Worm (Caenorhabditis elegans) whole organism, midembryonic: ENCODE data around the gene ceh-79.

Experiments used
- T22C8.4 ChIP-seq: fragments of 200-800 bp; sonication (Bioruptor generic); IDR thresholded peaks from 2 replicates; pipeline ENCODE4 v1.3.6; 2022; ENCODE audit warnings: missing genetic modification characterization, missing compliant biosample characterization
- cog-1 ChIP-seq: sonication (generic microtip); optimal IDR thresholded peaks from 2 replicates; lab custom pipeline; 2016; ENCODE audit warnings: missing genetic modification characterization, missing compliant biosample characterization
- flt-1 ChIP-seq: fragments of 200-800 bp; sonication (Bioruptor generic); IDR thresholded peaks from 2 replicates; pipeline ENCODE4 v1.3.6; 2022; ENCODE audit warnings: missing genetic modification characterization, missing compliant biosample characterization
- klf-2 ChIP-seq: fragments of 200-800 bp; sonication (Bioruptor generic); conservative IDR thresholded peaks from 2 replicates; pipeline ENCODE4 v1.3.6; 2022; ENCODE audit warnings: missing genetic modification reagents, missing genetic modification characterization, missing compliant biosample characterization
- med-1 ChIP-seq: sonication (generic microtip); optimal IDR thresholded peaks from 2 replicates; lab custom pipeline; 2017; ENCODE audit warnings: missing genetic modification characterization, mild to moderate bottlenecking, missing compliant biosample characterization, antibody characterized with exemption, missing genetic modification reagents; ENCODE audit not compliant: insufficient read depth
- ref-1 ChIP-seq: fragments of 200-800 bp; sonication (Bioruptor generic); conservative IDR thresholded peaks from 2 replicates; pipeline ENCODE4 v1.3.6; 2022; ENCODE audit warnings: missing genetic modification reagents, missing genetic modification characterization, missing compliant biosample characterization
- tab-1 ChIP-seq: fragments of 200-800 bp; sonication (Bioruptor generic); IDR thresholded peaks from 2 replicates; pipeline ENCODE4 v1.3.6; 2022; ENCODE audit warnings: missing genetic modification characterization, missing compliant biosample characterization
- ztf-23 ChIP-seq: fragments of 200-800 bp; sonication (Bioruptor generic); IDR thresholded peaks from 2 replicates; pipeline ENCODE4 v1.3.6; 2022; ENCODE audit warnings: missing genetic modification reagents, missing genetic modification characterization, missing compliant biosample characterization
- ztf-29 ChIP-seq: fragments of 200-800 bp; sonication (Bioruptor generic); IDR thresholded peaks from 2 replicates; pipeline ENCODE4 v1.3.6; 2022; ENCODE audit warnings: missing genetic modification reagents, missing genetic modification characterization, missing compliant biosample characterization

ceh-79 gene

ce11 chrV:13301443-13301842 lies at the start of gene ceh-79:
Gene ceh-79 (plus strand): TSS chrV:13301833.
- no peak for TF ChIP-seq klf-2 (GFP tag; lab: Robert Waterston, UW)

ce11 chrV:13252862-13253261 lies 48.8 kb upstream of the ceh-79 start:
- TF ChIP-seq T22C8.4 (no peak), tab-1 (GFP tag; lab: Robert Waterston, UW) (no peak), cog-1 (tag; lab: Kevin White, UChicago) (no peak), med-1 (GFP tag; lab: Kevin White, UChicago) (no peak), ref-1 (GFP tag; lab: Robert Waterston, UW) (no peak), ztf-23 (GFP tag; lab: Robert Waterston, UW) (no peak)

DNA sequence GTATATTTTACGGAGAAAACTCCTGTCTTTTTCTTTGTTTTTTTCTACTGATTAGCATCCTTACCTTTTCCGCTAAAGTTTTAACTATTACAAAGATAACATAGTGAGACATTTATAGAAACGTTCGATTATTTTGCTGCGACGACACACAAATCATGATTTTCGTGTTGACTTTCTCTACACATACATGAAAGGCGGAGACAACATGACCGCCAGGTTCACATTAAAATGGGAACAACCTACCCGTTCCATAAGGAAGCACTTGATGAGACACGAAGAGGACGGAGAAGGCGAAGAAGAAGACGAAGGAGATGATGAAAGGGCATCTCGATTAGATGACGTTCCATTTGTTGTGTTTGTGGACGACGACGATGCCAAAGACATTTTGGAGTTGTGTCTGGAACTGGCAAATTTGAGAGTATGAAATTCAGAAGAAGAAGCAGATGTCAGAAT lies 42.7 kb upstream of the ceh-79 start, which contains the start of gene C34D1.4:
Gene C34D1.4, minus strand, starts transcription at position 403 of the 453 bp plus-strand sequence.
- TF ChIP-seq ztf-23 (GFP tag; lab: Robert Waterston, UW) (no peak), ref-1 (GFP tag; lab: Robert Waterston, UW) (no peak), ztf-29 (GFP tag; lab: Robert Waterston, UW) (no peak), tab-1 (GFP tag; lab: Robert Waterston, UW) (no peak)

ce11 chrV:13259527-13259926 lies 42.1 kb upstream of the ceh-79 start:
- no peak for TF ChIP-seq cog-1 (tag; lab: Kevin White, UChicago)
- TF ChIP-seq med-1 (GFP tag; lab: Kevin White, UChicago) = no peak
- no peak for TF ChIP-seq ztf-29 (GFP tag; lab: Robert Waterston, UW)
- no peak for TF ChIP-seq T22C8.4
- TF ChIP-seq klf-2 (GFP tag; lab: Robert Waterston, UW) = no peak
- TF ChIP-seq flt-1 = no peak
- no peak for TF ChIP-seq ref-1 (GFP tag; lab: Robert Waterston, UW)
- no peak for TF ChIP-seq tab-1 (GFP tag; lab: Robert Waterston, UW)
- no peak for TF ChIP-seq ztf-23 (GFP tag; lab: Robert Waterston, UW)

DNA sequence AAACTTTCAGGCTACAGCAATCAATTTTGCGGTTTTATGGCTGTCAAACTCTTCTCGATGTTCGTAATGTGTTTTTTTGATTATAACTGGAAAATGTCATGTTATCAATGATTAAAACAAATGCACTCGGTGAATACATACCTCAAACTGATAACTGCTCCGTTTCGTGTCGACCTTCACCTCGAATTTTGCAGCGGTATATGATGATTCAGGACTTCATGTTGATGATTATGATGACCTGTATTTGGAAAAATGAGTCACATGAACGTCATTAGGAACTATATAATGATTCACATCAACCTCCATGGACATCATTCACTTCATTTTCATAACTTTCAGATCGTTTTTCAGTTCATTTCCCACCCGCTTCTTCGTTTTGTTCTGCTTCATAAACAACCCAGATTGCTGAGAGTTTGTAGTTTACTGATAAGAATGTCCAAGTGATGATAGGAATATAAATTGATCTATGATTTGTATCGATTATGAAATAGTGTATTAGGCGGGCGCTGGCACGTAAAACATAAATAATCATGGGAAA lies 38.8 kb upstream of the ceh-79 start:
- TF ChIP-seq ztf-29 (GFP tag; lab: Robert Waterston, UW) (no peak), ref-1 (GFP tag; lab: Robert Waterston, UW) (no peak), tab-1 (GFP tag; lab: Robert Waterston, UW) (no peak), cog-1 (tag; lab: Kevin White, UChicago) (no peak), T22C8.4 (no peak), med-1 (GFP tag; lab: Kevin White, UChicago) (no peak), klf-2 (GFP tag; lab: Robert Waterston, UW) (no peak), flt-1 (no peak), ztf-23 (GFP tag; lab: Robert Waterston, UW) (no peak)

- TF ChIP-seq cog-1 (tag; lab: Kevin White, UChicago) (no peak), klf-2 (GFP tag; lab: Robert Waterston, UW) (no peak), ref-1 (GFP tag; lab: Robert Waterston, UW) (no peak), tab-1 (GFP tag; lab: Robert Waterston, UW) (no peak), ztf-29 (GFP tag; lab: Robert Waterston, UW) (no peak), ztf-23 (GFP tag; lab: Robert Waterston, UW) (no peak), T22C8.4 (no peak), flt-1 (no peak), med-1 (GFP tag; lab: Kevin White, UChicago) (no peak)
These were observed 37.4 kb upstream of the ceh-79 start, which contains the start of gene zip-5 for ce11 chrV:13264245-13264644. Gene zip-5 (plus strand): TSS chrV:13264545.

DNA sequence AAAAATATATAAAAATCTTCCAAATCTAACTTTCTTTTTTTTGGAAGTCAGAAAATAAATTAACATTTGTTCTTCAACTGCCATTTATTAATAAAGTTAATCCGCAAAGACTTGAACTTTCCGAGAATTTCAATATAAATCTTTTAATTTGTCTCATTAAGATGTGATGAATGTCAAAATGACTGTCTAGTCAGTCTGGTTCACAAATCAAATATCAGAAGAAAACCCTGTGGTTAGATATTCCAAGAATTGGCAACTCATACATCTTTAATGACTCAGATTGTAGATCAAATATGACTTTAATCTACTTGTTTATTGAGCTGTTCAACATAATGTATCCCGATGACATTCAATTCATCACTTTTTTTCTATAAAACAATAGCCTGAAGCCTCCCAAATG lies 36.0 kb upstream of the ceh-79 start:
- TF ChIP-seq med-1 (GFP tag; lab: Kevin White, UChicago) = no peak
- TF ChIP-seq cog-1 (tag; lab: Kevin White, UChicago) = no peak
- TF ChIP-seq ztf-23 (GFP tag; lab: Robert Waterston, UW) = no peak
- TF ChIP-seq T22C8.4 = no peak
- no peak for TF ChIP-seq klf-2 (GFP tag; lab: Robert Waterston, UW)
- TF ChIP-seq ref-1 (GFP tag; lab: Robert Waterston, UW) = no peak
- no peak for TF ChIP-seq tab-1 (GFP tag; lab: Robert Waterston, UW)
- TF ChIP-seq ztf-29 (GFP tag; lab: Robert Waterston, UW) = no peak
- TF ChIP-seq flt-1 = no peak

DNA sequence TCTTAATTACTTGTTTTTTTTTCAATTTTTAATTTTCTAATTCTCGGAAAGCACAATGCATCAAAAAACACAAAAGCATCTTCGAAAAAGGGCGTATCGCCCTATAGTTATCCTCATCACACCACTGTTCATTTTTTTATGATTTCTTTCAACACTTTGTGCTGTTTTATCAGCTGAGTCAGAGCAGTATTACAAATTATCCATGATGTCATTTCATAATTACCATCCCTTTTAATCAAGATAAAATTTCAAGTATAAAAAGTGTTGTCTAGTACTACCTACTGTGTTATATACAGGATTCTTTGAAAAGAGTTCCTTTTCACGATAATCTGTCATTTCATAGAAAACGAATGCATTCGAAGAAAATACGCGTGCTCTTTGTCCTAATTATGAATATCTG lies 35.0 kb upstream of the ceh-79 start:
- TF ChIP-seq klf-2 (GFP tag; lab: Robert Waterston, UW) (no peak), flt-1 (no peak), cog-1 (tag; lab: Kevin White, UChicago) (no peak), ztf-29 (GFP tag; lab: Robert Waterston, UW) (no peak), ztf-23 (GFP tag; lab: Robert Waterston, UW) (no peak)

- TF ChIP-seq ztf-23 (GFP tag; lab: Robert Waterston, UW) = no peak
- no peak for TF ChIP-seq klf-2 (GFP tag; lab: Robert Waterston, UW)
These were observed 33.6 kb upstream of the ceh-79 start for ce11 chrV:13268032-13268431.

- TF ChIP-seq med-1 (GFP tag; lab: Kevin White, UChicago) (no peak), cog-1 (tag; lab: Kevin White, UChicago) (no peak), flt-1 (no peak), klf-2 (GFP tag; lab: Robert Waterston, UW) (no peak), ztf-29 (GFP tag; lab: Robert Waterston, UW) (no peak), ref-1 (GFP tag; lab: Robert Waterston, UW) (no peak), ztf-23 (GFP tag; lab: Robert Waterston, UW) (no peak), T22C8.4 (no peak), tab-1 (GFP tag; lab: Robert Waterston, UW) (no peak)
These were observed 32.4 kb upstream of the ceh-79 start for ce11 chrV:13269228-13269630.
